Fruit fly (Drosophila melanogaster): Measurements from ENCODE around the gene CG31643.
A peak's percentile ranks its signal among the peaks of the same experiment; 100 is the strongest.

CG31643 gene

dm6 chr2L:6046865-6047264, 8.9 kb downstream of the CG31643 start:
- no peak for TF ChIP-seq Mes4 (GFP tag; optimal IDR thresholded peaks at IDR 0.05)
- no peak for TF ChIP-seq Sox102F (GFP tag; optimal IDR thresholded peaks at IDR 0.05)
- no peak for TF ChIP-seq jumu (GFP tag; optimal IDR thresholded peaks at IDR 0.05)
- TF ChIP-seq amos (GFP tag; IDR thresholded peaks at IDR 0.05; ENCODE audit: partially characterized antibody), result 0 out of 2 replicates have a peak, but pooled peaks have one; percentile 11
- TF ChIP-seq MESR4 (GFP tag; optimal IDR thresholded peaks at IDR 0.05), result no peak
- TF ChIP-seq Trl (optimal IDR thresholded peaks at IDR 0.05), result no peak
- TF ChIP-seq Trl (GFP tag; optimal IDR thresholded peaks at IDR 0.05), result no peak
- peak; percentile 79 for TF ChIP-seq Med (GFP tag)
- TF ChIP-seq CG16815 (GFP tag; optimal IDR thresholded peaks at IDR 0.05), result no peak
- no peak for TF ChIP-seq CG9609 (GFP tag; optimal IDR thresholded peaks at IDR 0.05)
- TF ChIP-seq CG7357 (GFP tag; IDR thresholded peaks at IDR 0.05), result no peak
- no peak for TF ChIP-seq NFAT (GFP tag; IDR thresholded peaks at IDR 0.05)
- TF ChIP-seq CG10565 (GFP tag; optimal IDR thresholded peaks at IDR 0.05), result no peak
- no peak for TF ChIP-seq CG12391 (tag; optimal IDR thresholded peaks at IDR 0.05)
- TF ChIP-seq sr (GFP tag; IDR thresholded peaks at IDR 0.05), result peak; percentile 83
- no peak for TF ChIP-seq NC2α (GFP tag; optimal IDR thresholded peaks at IDR 0.05)
- no peak for TF ChIP-seq Hey (tag; optimal IDR thresholded peaks at IDR 0.05)
- peak; percentile 1 for TF ChIP-seq ftz-f1 (GFP tag; optimal IDR thresholded peaks at IDR 0.05)
- TF ChIP-seq CG6175 (GFP tag; IDR thresholded peaks at IDR 0.05), result 0 out of 3 replicates have a peak, but pooled peaks have one; percentile 23
- TF ChIP-seq ab (GFP tag; optimal IDR thresholded peaks at IDR 0.05), result no peak
- no peak for TF ChIP-seq ash1 (GFP tag; optimal IDR thresholded peaks at IDR 0.05)
- no peak for TF ChIP-seq CG13894 (tag; optimal IDR thresholded peaks at IDR 0.05)
- no peak for TF ChIP-seq bowl (GFP tag; IDR thresholded peaks at IDR 0.05)
- TF ChIP-seq toy (GFP tag; IDR thresholded peaks at IDR 0.05), result no peak

dm6 chr2L:6047528-6048160, 9.7 kb downstream of the CG31643 start, which contains the start of gene IPIP:
TSS of gene IPIP (plus strand) at chr2L:6048002.
- TF ChIP-seq Mrtf (GFP tag; IDR thresholded peaks at IDR 0.05), result peak; percentile 22; the same call in 1 of the 3 replicates
- peak; percentile 91 for TF ChIP-seq Med (GFP tag)
- peak; percentile 73 for TF ChIP-seq vnd (GFP tag; IDR thresholded peaks at IDR 0.05; ENCODE audit: partially characterized antibody)
- no peak for TF ChIP-seq toy (GFP tag; IDR thresholded peaks at IDR 0.05)
- TF ChIP-seq MBD-R2 (GFP tag; IDR thresholded peaks at IDR 0.05), result peak; percentile 93
- no peak for TF ChIP-seq CG9876 (GFP tag; optimal IDR thresholded peaks at IDR 0.05)
- no peak for TF ChIP-seq nerfin-1 (tag; optimal IDR thresholded peaks at IDR 0.05)
- no peak for TF ChIP-seq Fer3 (tag; optimal IDR thresholded peaks at IDR 0.05)
- TF ChIP-seq schlank (tag; optimal IDR thresholded peaks at IDR 0.05), result no peak
- peak; percentile 24 for TF ChIP-seq CG31365 (tag; optimal IDR thresholded peaks at IDR 0.05)
- TF ChIP-seq CG17802 (tag; optimal IDR thresholded peaks at IDR 0.05), result peak; percentile 3
- peak in 1 of 2 experiments; percentile 98 for TF ChIP-seq Pdp1 (GFP tag; optimal IDR thresholded peaks at IDR 0.05)
- no peak for TF ChIP-seq Nf-YB (GFP tag; optimal IDR thresholded peaks at IDR 0.05)
- no peak for TF ChIP-seq wek (GFP tag; optimal IDR thresholded peaks at IDR 0.05)
- TF ChIP-seq Vsx1 (GFP tag; optimal IDR thresholded peaks at IDR 0.05), result no peak
- peak; percentile 39; the same call in 1 of the 2 replicates for TF ChIP-seq Nf-YA (GFP tag; IDR thresholded peaks at IDR 0.05)
- no peak for TF ChIP-seq dan (GFP tag; IDR thresholded peaks at IDR 0.05)
- TF ChIP-seq Atf-2 (GFP tag; optimal IDR thresholded peaks at IDR 0.05), result no peak
- TF ChIP-seq ab (GFP tag; optimal IDR thresholded peaks at IDR 0.05), result no peak
- TF ChIP-seq tin (GFP tag; optimal IDR thresholded peaks at IDR 0.05), result no peak
- TF ChIP-seq ase (GFP tag; IDR thresholded peaks at IDR 0.05), result peak; percentile 34; the same call in 1 of the 3 replicates
- TF ChIP-seq CG13424 (tag; optimal IDR thresholded peaks at IDR 0.05), result peak; percentile 17
- peak; percentile 91 for TF ChIP-seq Bgb (GFP tag; IDR thresholded peaks at IDR 0.05; ENCODE audit: partially characterized antibody)
- peak; percentile 80; the same call in 1 of the 4 replicates for TF ChIP-seq chinmo (GFP tag; IDR thresholded peaks at IDR 0.05; ENCODE audit: partially characterized antibody)
- TF ChIP-seq CG3407 (GFP tag; optimal IDR thresholded peaks at IDR 0.05), result no peak
- peak; percentile 53 for TF ChIP-seq caup (GFP tag; optimal IDR thresholded peaks at IDR 0.05; ENCODE audit: severe bottlenecking)
- TF ChIP-seq CkIIα-i1 (GFP tag; IDR thresholded peaks at IDR 0.05), result no peak
- TF ChIP-seq CG6813 (GFP tag; optimal IDR thresholded peaks at IDR 0.05), result no peak
- TF ChIP-seq CG16863 (GFP tag; optimal IDR thresholded peaks at IDR 0.05), result no peak

Measured in whole organism, embryonic.